Worm (Caenorhabditis elegans) whole organism, late embryonic: Measurements from ENCODE around the gene Y48C3A.5.
"Not testable (repeated sequence)": the region's sequence is repeated elsewhere in the genome, so short reads cannot be mapped to it uniquely, and the experiment has no call there.

Source experiments
- C08G9.2 ChIP-seq: sonication (generic microtip); optimal IDR thresholded peaks from 2 replicates; lab custom pipeline; 2016; ENCODE audit warnings: mild to moderate bottlenecking, missing genetic modification characterization, moderate library complexity, missing compliant biosample characterization
- K09A11.1 ChIP-seq: sonication (generic microtip); optimal IDR thresholded peaks from 2 replicates; lab custom pipeline; 2017; ENCODE audit warnings: antibody characterized with exemption, mild to moderate bottlenecking, missing genetic modification characterization, missing compliant biosample characterization; ENCODE audit not compliant: insufficient read depth
- T23F11.4 ChIP-seq: fragments of 200-800 bp; sonication (Bioruptor generic); optimal IDR thresholded peaks from 2 replicates; lab custom pipeline; 2018; ENCODE audit warnings: mild to moderate bottlenecking, missing genetic modification characterization, missing compliant biosample characterization
- ahr-1 ChIP-seq: sonication (generic microtip); optimal IDR thresholded peaks from 2 replicates; lab custom pipeline; 2016; ENCODE audit warnings: missing genetic modification characterization, missing compliant biosample characterization
- ama-1 ChIP-seq: fragments of 150-350 bp; optimal IDR thresholded peaks from 2 replicates; lab custom pipeline; 2014
- ceh-14 ChIP-seq: sonication (generic microtip); optimal IDR thresholded peaks from 2 replicates; lab custom pipeline; 2016; ENCODE audit warnings: missing genotype, missing genetic modification characterization, missing compliant biosample characterization
- ceh-22 ChIP-seq: sonication (generic microtip); optimal IDR thresholded peaks from 2 replicates; lab custom pipeline; 2017; ENCODE audit warnings: missing biosample characterization, missing genetic modification characterization
- ceh-24 ChIP-seq: sonication (generic microtip); optimal IDR thresholded peaks from 2 replicates; lab custom pipeline; 2016; ENCODE audit warnings: mild to moderate bottlenecking, missing genetic modification characterization, missing compliant biosample characterization
- ceh-45 ChIP-seq: fragments of 200-800 bp; sonication (Bioruptor generic); IDR thresholded peaks from 2 replicates; pipeline ENCODE4 v1.3.6; 2022; ENCODE audit warnings: missing genetic modification reagents, missing genetic modification characterization, missing compliant biosample characterization
- ceh-48 ChIP-seq: sonication (generic microtip); optimal IDR thresholded peaks from 2 replicates; lab custom pipeline; 2016; ENCODE audit warnings: missing genetic modification characterization, inconsistent platforms, missing compliant biosample characterization
- che-1 ChIP-seq: sonication (generic microtip); optimal IDR thresholded peaks from 2 replicates; lab custom pipeline; 2016; ENCODE audit warnings: mild to moderate bottlenecking, missing genetic modification characterization, missing compliant biosample characterization
- dmd-4 ChIP-seq: sonication (generic microtip); optimal IDR thresholded peaks from 2 replicates; lab custom pipeline; 2016; ENCODE audit warnings: borderline replicate concordance, missing genetic modification characterization, missing compliant biosample characterization
- elt-2 ChIP-seq: sonication (generic microtip); optimal IDR thresholded peaks from 2 replicates; lab custom pipeline; 2016; ENCODE audit warnings: missing genetic modification reagents, missing genetic modification characterization, missing compliant biosample characterization
- elt-4 ChIP-seq: sonication (generic microtip); optimal IDR thresholded peaks from 2 replicates; lab custom pipeline; 2016; ENCODE audit warnings: missing genetic modification characterization, missing compliant biosample characterization
- ets-4 ChIP-seq: sonication (generic microtip); optimal IDR thresholded peaks from 2 replicates; lab custom pipeline; 2016; ENCODE audit warnings: missing genetic modification characterization, missing compliant biosample characterization
- fax-1 ChIP-seq: sonication (generic microtip); optimal IDR thresholded peaks from 2 replicates; lab custom pipeline; 2016; ENCODE audit warnings: missing genotype, missing genetic modification characterization, missing compliant biosample characterization
- gmeb-2 ChIP-seq: sonication (generic microtip); optimal IDR thresholded peaks from 2 replicates; lab custom pipeline; 2016; ENCODE audit warnings: missing genetic modification characterization, inconsistent platforms, missing compliant biosample characterization
- hlh-13 ChIP-seq: fragments of 200-800 bp; sonication (Bioruptor generic); optimal IDR thresholded peaks from 2 replicates; lab custom pipeline; 2018; ENCODE audit warnings: mild to moderate bottlenecking, missing genetic modification characterization, missing compliant biosample characterization
- hlh-30 ChIP-seq: sonication (generic microtip); optimal IDR thresholded peaks from 2 replicates; lab custom pipeline; 2017; ENCODE audit warnings: antibody characterized with exemption, missing genetic modification characterization, missing compliant biosample characterization; ENCODE audit not compliant: insufficient read depth
- hlh-8 ChIP-seq: sonication (generic microtip); optimal IDR thresholded peaks from 2 replicates; lab custom pipeline; 2016; ENCODE audit warnings: missing genotype, missing genetic modification characterization, missing compliant biosample characterization
- lim-6 ChIP-seq: sonication (generic microtip); optimal IDR thresholded peaks from 2 replicates; lab custom pipeline; 2016; ENCODE audit warnings: missing genetic modification characterization, missing compliant biosample characterization
- lin-11 ChIP-seq: fragments of 200-800 bp; sonication (Bioruptor generic); optimal IDR thresholded peaks from 2 replicates; lab custom pipeline; 2018; ENCODE audit warnings: mild to moderate bottlenecking, missing genetic modification characterization, missing compliant biosample characterization
- madf-2 ChIP-seq: sonication (generic microtip); optimal IDR thresholded peaks from 2 replicates; lab custom pipeline; 2017; ENCODE audit warnings: missing genetic modification characterization, missing compliant biosample characterization
- mec-3 ChIP-seq: sonication (generic microtip); optimal IDR thresholded peaks from 2 replicates; lab custom pipeline; 2016; ENCODE audit warnings: borderline replicate concordance, missing genetic modification characterization, missing compliant biosample characterization
- nfya-1 ChIP-seq: sonication (generic microtip); optimal IDR thresholded peaks from 2 replicates; lab custom pipeline; 2017; ENCODE audit warnings: missing genetic modification characterization, mild to moderate bottlenecking, missing compliant biosample characterization, antibody characterized with exemption, moderate library complexity
- nhr-11 ChIP-seq: fragments of 150-350 bp; optimal IDR thresholded peaks from 2 replicates; lab custom pipeline; 2014; ENCODE audit warnings: missing biosample characterization, missing genetic modification characterization
- nhr-232 ChIP-seq: sonication (generic microtip); optimal IDR thresholded peaks from 2 replicates; lab custom pipeline; 2016; ENCODE audit warnings: missing genetic modification characterization, missing compliant biosample characterization
- npax-4 ChIP-seq: sonication (generic microtip); optimal IDR thresholded peaks from 2 replicates; lab custom pipeline; 2016; ENCODE audit warnings: missing genetic modification characterization, missing compliant biosample characterization
- pag-3 ChIP-seq: sonication (generic microtip); optimal IDR thresholded peaks from 2 replicates; lab custom pipeline; 2016; ENCODE audit warnings: missing compliant biosample characterization, missing genetic modification characterization, borderline replicate concordance
- pat-9 ChIP-seq: fragments of 200-800 bp; sonication (Bioruptor generic); optimal IDR thresholded peaks from 2 replicates; lab custom pipeline; 2018; ENCODE audit warnings: mild to moderate bottlenecking, missing genetic modification characterization, moderate library complexity, missing compliant biosample characterization
- pha-4 ChIP-seq: fragments of 150-350 bp; optimal IDR thresholded peaks from 2 replicates; lab custom pipeline; 2018; ENCODE audit warnings: missing biosample characterization, missing genetic modification reagents, missing genetic modification characterization
- pqm-1 ChIP-seq: sonication (generic microtip); optimal IDR thresholded peaks from 2 replicates; lab custom pipeline; 2016; ENCODE audit warnings: missing genetic modification characterization, missing compliant biosample characterization
- sdc-2 ChIP-seq: sonication (generic microtip); optimal IDR thresholded peaks from 2 replicates; lab custom pipeline; 2016; ENCODE audit warnings: missing genotype, missing genetic modification characterization, missing compliant biosample characterization
- sox-4 ChIP-seq: sonication (generic microtip); optimal IDR thresholded peaks from 2 replicates; lab custom pipeline; 2017; ENCODE audit warnings: mild to moderate bottlenecking, missing genetic modification characterization, inconsistent platforms, missing compliant biosample characterization
- tbx-2 ChIP-seq: sonication (generic microtip); optimal IDR thresholded peaks from 2 replicates; lab custom pipeline; 2016; ENCODE audit warnings: missing genetic modification characterization, missing compliant biosample characterization
- ttx-3 ChIP-seq: sonication (generic microtip); optimal IDR thresholded peaks from 2 replicates; lab custom pipeline; 2016; ENCODE audit warnings: missing genetic modification reagents, missing genetic modification characterization, missing compliant biosample characterization
- unc-55 ChIP-seq: sonication (generic microtip); optimal IDR thresholded peaks from 2 replicates; lab custom pipeline; 2017; ENCODE audit warnings: missing biosample characterization, missing genetic modification reagents, missing genetic modification characterization
- unc-86 ChIP-seq: sonication (generic microtip); optimal IDR thresholded peaks from 2 replicates; lab custom pipeline; 2016; ENCODE audit warnings: missing genetic modification characterization, missing compliant biosample characterization
- ztf-16 ChIP-seq: sonication (generic microtip); optimal IDR thresholded peaks from 2 replicates; lab custom pipeline; 2017; ENCODE audit warnings: missing genetic modification characterization, missing compliant biosample characterization

Gene Y48C3A.5

ce11 chrII:13297935-13298334, 27.1 kb downstream of the Y48C3A.5 start:
- no peak for TF ChIP-seq pag-3 (tag; lab: Kevin White, UChicago)
- no peak for TF ChIP-seq unc-86
- no peak for TF ChIP-seq ztf-16
- TF ChIP-seq npax-4 (tag; lab: Kevin White, UChicago): no peak
- no peak for TF ChIP-seq ceh-24 (tag; lab: Kevin White, UChicago)
- no peak for TF ChIP-seq elt-4
- no peak for TF ChIP-seq tbx-2 (tag; lab: Kevin White, UChicago)
- TF ChIP-seq ttx-3: no peak
- TF ChIP-seq fax-1 (tag; lab: Kevin White, UChicago): no peak
- TF ChIP-seq dmd-4 (tag; lab: Kevin White, UChicago): no peak

DNA sequence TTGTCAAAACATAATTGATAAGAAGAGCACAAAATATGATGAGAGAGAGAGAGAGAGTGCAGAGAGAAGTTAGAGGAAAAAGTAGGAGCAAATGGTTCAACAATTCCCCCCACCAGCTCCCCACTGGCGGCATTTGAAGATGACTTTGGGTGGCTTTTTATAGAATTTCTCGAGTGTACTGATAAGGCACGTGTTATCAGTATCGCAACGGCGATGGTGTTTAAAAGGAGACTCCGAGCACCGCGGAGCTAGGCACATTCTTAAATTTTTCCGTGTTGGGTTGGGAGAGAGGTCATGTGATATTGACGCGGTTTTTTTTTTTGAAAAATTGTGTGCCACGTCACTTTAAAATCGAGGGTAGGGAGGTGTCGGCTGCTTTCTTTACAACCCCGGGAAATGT, 27.7 kb downstream of the Y48C3A.5 start:
- TF ChIP-seq pqm-1 (tag; lab: Kevin White, UChicago) (peak; percentile 72), elt-2 (tag; lab: Kevin White, UChicago) (peak; percentile 93), sox-4 (tag; lab: Kevin White, UChicago) (no peak), hlh-30 (peak; percentile 15)

- peak; percentile 89 for TF ChIP-seq elt-2 (tag; lab: Kevin White, UChicago)
- TF ChIP-seq ahr-1 (tag; lab: Kevin White, UChicago): no peak
Measured at ce11 chrII:13299166-13299805, 28.4 kb downstream of the Y48C3A.5 start.

- TF ChIP-seq K09A11.1 (no peak), nfya-1 (tag; lab: Kevin White, UChicago) (no peak), mec-3 (tag; lab: Kevin White, UChicago) (no peak), ama-1 (lab: Kevin White, UChicago) (no peak), gmeb-2 (tag; lab: Kevin White, UChicago) (no peak), ceh-14 (tag; lab: Kevin White, UChicago) (no peak)
Measured at ce11 chrII:13300590-13300989, 29.7 kb downstream of the Y48C3A.5 start.

DNA sequence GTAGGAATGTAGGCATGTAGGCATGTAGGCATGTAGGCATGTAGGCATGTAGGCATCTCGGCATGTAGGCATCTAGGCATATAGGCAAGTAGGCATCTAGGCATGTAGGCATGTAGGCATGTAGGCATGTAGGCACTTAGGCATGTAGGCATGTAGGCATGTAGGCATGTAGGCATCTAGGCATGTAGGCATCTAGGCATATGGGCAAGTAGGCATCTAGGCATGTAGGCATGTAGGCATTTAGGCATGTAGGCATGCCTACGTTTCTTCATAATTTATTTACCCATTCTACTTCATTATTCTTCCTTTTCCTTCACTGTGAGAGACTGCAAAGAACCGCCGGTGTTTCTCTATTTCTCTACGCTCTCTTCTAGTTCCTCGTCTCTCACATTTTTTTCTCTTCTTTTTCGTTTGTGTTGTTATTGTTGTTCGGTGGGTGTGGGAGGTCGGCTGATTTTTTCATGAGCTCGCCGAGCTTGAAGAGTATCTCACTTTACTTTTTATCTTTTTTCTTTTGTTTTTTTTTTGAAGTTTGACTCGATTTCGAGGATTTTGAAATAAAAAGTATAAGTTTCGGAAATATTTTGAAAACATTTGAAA, 33.6 kb downstream of the Y48C3A.5 start:
- TF ChIP-seq ceh-48 (tag; lab: Kevin White, UChicago): no peak
- no peak for TF ChIP-seq nhr-232 (tag; lab: Kevin White, UChicago)
- no peak for TF ChIP-seq K09A11.1
- TF ChIP-seq che-1 (tag; lab: Kevin White, UChicago): no peak
- TF ChIP-seq ceh-45: no peak
- no peak for TF ChIP-seq pag-3 (tag; lab: Kevin White, UChicago)
- no peak for TF ChIP-seq lin-11 (tag; lab: Kevin White, UChicago)
- TF ChIP-seq T23F11.4 (GFP tag; lab: Kevin White, UChicago): no peak
- TF ChIP-seq pha-4 (tag; lab: Kevin White, UChicago): no peak

DNA sequence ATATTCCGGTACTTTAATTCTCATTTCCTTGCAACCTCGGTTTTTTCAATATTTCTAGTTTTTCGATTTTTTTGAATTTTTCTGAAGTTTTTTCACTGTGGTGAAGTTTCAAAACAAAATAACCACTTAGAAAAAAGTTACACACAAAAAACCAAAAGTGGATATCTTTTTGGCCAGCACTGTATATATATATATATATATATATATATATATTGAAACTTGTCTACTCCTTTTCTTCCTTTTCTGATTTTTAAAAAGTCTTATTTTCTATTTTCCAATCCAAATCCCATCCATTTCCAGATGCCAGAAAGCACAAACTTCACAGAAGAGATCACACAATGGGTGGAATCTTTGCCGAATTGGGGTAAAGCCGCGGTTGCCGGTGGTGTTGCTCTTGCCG, 38.1 kb downstream of the Y48C3A.5 start, which contains the start of gene faxc-2:
Gene faxc-2 (plus strand): TSS at position 301 of the 400 bp plus-strand sequence.
- TF ChIP-seq ceh-45; sox-4 (tag; lab: Kevin White, UChicago); madf-2 (tag; lab: Kevin White, UChicago): not testable (repeated sequence)

DNA sequence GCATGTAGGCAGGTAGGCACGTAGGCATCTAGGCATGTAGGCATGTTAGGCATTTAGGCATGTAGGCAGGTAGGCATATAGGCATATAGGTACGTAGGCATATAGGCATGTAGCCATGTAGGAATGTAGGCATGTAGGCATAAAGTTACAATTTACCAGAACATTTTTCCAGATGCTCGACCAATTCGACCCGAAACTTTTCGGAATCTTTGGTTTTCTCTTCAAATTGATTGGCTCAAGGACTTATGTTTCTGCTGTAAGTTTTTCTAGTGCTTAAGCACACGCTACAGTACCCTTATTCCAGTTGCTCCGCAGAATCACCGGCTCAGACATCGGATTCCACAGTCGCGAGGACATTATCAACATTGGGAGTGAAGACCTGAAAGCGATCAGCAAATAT, 39.4 kb downstream of the Y48C3A.5 start:
- TF ChIP-seq T23F11.4 (GFP tag; lab: Kevin White, UChicago): no peak
- TF ChIP-seq ets-4 (tag; lab: Kevin White, UChicago): no peak
- TF ChIP-seq ahr-1 (tag; lab: Kevin White, UChicago): no peak
- no peak for TF ChIP-seq pha-4 (tag; lab: Kevin White, UChicago)
- TF ChIP-seq hlh-8 (tag; lab: Kevin White, UChicago): no peak
- TF ChIP-seq ceh-22 (tag; lab: Kevin White, UChicago): no peak
- TF ChIP-seq ama-1 (lab: Kevin White, UChicago): no peak
- TF ChIP-seq hlh-13 (GFP tag; lab: Kevin White, UChicago): no peak
- no peak for TF ChIP-seq ceh-45
- no peak for TF ChIP-seq sdc-2 (tag; lab: Kevin White, UChicago)
- no peak for TF ChIP-seq lim-6
- no peak for TF ChIP-seq mec-3 (tag; lab: Kevin White, UChicago)
- TF ChIP-seq unc-55 (GFP tag; lab: Kevin White, UChicago): no peak
- no peak for TF ChIP-seq pat-9 (tag; lab: Kevin White, UChicago)
- TF ChIP-seq C08G9.2 (tag; lab: Kevin White, UChicago): no peak
- no peak for TF ChIP-seq nhr-11 (tag; lab: Kevin White, UChicago)
- TF ChIP-seq npax-4 (tag; lab: Kevin White, UChicago): no peak
